Worm (Caenorhabditis elegans) whole organism, L3 larva: ENCODE data around the gene F23D12.10.

Source experiments
- R02D3.7 ChIP-seq: fragments of 150-350 bp; optimal IDR thresholded peaks from 2 replicates; lab custom pipeline; 2014; ENCODE audit warnings: missing biosample characterization, missing genetic modification characterization
- aly-2 ChIP-seq: fragments of 150-350 bp; optimal IDR thresholded peaks from 2 replicates; lab custom pipeline; 2014; ENCODE audit warnings: missing biosample characterization, missing genetic modification characterization
- ceh-16 ChIP-seq: sonication (generic microtip); optimal IDR thresholded peaks from 2 replicates; lab custom pipeline; 2017; ENCODE audit warnings: missing biosample characterization, missing genetic modification characterization
- ceh-82 ChIP-seq: fragments of 150-350 bp; optimal IDR thresholded peaks from 2 replicates; lab custom pipeline; 2014; ENCODE audit warnings: missing biosample characterization, missing genetic modification characterization
- ceh-9 ChIP-seq: sonication (generic microtip); optimal IDR thresholded peaks from 2 replicates; lab custom pipeline; 2018; ENCODE audit warnings: missing biosample characterization, missing genetic modification characterization
- egl-27 ChIP-seq: sonication (generic microtip); optimal IDR thresholded peaks from 4 replicates; lab custom pipeline; 2017; ENCODE audit warnings: missing biosample characterization, missing genetic modification reagents, missing genetic modification characterization
- elt-2 ChIP-seq: sonication (generic microtip); optimal IDR thresholded peaks from 2 replicates; lab custom pipeline; 2016; ENCODE audit warnings: missing genetic modification reagents, mild to moderate bottlenecking, missing genetic modification characterization, missing compliant biosample characterization
- elt-3 ChIP-seq, 3 experiments: fragments of 150-350 bp in 1 of 3; sonication (generic microtip) in 2 of 3; optimal IDR thresholded peaks; 2 replicates in 2 of 3; 4 replicates in 1 of 3; lab custom pipeline; 2014 to 2017; ENCODE audit warnings: missing biosample characterization in 3 of 3, missing genetic modification characterization in 3 of 3
- eor-1 ChIP-seq, 2 experiments: fragments of 150-350 bp; optimal IDR thresholded peaks; 2 replicates each; lab custom pipeline; 2014 to 2018; ENCODE audit warnings: missing biosample characterization in 2 of 2, missing genetic modification characterization in 2 of 2
- fkh-10 ChIP-seq: sonication (generic microtip); optimal IDR thresholded peaks from 2 replicates; lab custom pipeline; 2017; ENCODE audit warnings: missing biosample characterization, missing genetic modification reagents, missing genetic modification characterization
- fkh-2 ChIP-seq: fragments of 150-350 bp; optimal IDR thresholded peaks from 2 replicates; lab custom pipeline; 2014; ENCODE audit warnings: missing biosample characterization, missing genetic modification reagents, missing genetic modification characterization
- lin-15B ChIP-seq: fragments of 150-350 bp; optimal IDR thresholded peaks from 2 replicates; lab custom pipeline; 2014; ENCODE audit warnings: missing biosample characterization, missing genetic modification characterization
- lin-39 ChIP-seq: fragments of 150-350 bp; optimal IDR thresholded peaks from 2 replicates; lab custom pipeline; 2018; ENCODE audit warnings: missing biosample characterization, missing genetic modification reagents, missing genetic modification characterization
- mml-1 ChIP-seq: fragments of 150-350 bp; sonication (generic microtip); optimal IDR thresholded peaks from 3 replicates; lab custom pipeline; 2014; ENCODE audit warnings: missing biosample characterization, missing genetic modification characterization
- nfya-1 ChIP-seq: sonication (generic microtip); optimal IDR thresholded peaks from 2 replicates; lab custom pipeline; 2017; ENCODE audit warnings: missing genetic modification characterization, mild to moderate bottlenecking, missing compliant biosample characterization, antibody characterized with exemption, moderate library complexity; ENCODE audit not compliant: insufficient read depth
- nhr-11 ChIP-seq: fragments of 150-350 bp; optimal IDR thresholded peaks from 2 replicates; lab custom pipeline; 2014; ENCODE audit warnings: missing biosample characterization, missing genetic modification characterization
- nhr-28 ChIP-seq: fragments of 150-350 bp; optimal IDR thresholded peaks from 2 replicates; lab custom pipeline; 2014; ENCODE audit warnings: missing biosample characterization, missing genetic modification characterization
- nhr-43 ChIP-seq: sonication (generic microtip); optimal IDR thresholded peaks from 2 replicates; lab custom pipeline; 2016; ENCODE audit warnings: mild to moderate bottlenecking, missing genetic modification characterization, missing compliant biosample characterization; ENCODE audit not compliant: poor library complexity, severe bottlenecking
- nhr-67 ChIP-seq: fragments of 150-350 bp; optimal IDR thresholded peaks from 2 replicates; lab custom pipeline; 2014; ENCODE audit warnings: missing biosample characterization, missing genetic modification characterization
- nhr-76 ChIP-seq: fragments of 150-350 bp; sonication (generic microtip); optimal IDR thresholded peaks from 5 replicates; lab custom pipeline; 2014; ENCODE audit warnings: missing biosample characterization, missing genetic modification characterization
- nhr-77 ChIP-seq: fragments of 150-350 bp; optimal IDR thresholded peaks from 2 replicates; lab custom pipeline; 2014; ENCODE audit warnings: missing biosample characterization, missing genetic modification characterization
- snpc-4 ChIP-seq: fragments of 150-350 bp; optimal IDR thresholded peaks from 2 replicates; lab custom pipeline; 2014; ENCODE audit warnings: missing biosample characterization, missing genetic modification characterization
- tbx-2 ChIP-seq: sonication (generic microtip); optimal IDR thresholded peaks from 2 replicates; lab custom pipeline; 2016; ENCODE audit warnings: mild to moderate bottlenecking, missing genetic modification characterization, missing compliant biosample characterization
- unc-39 ChIP-seq: sonication (generic microtip); optimal IDR thresholded peaks from 4 replicates; lab custom pipeline; 2017; ENCODE audit warnings: missing biosample characterization, missing genetic modification characterization
- unc-62 ChIP-seq: fragments of 150-350 bp; sonication (generic microtip); optimal IDR thresholded peaks from 4 replicates; lab custom pipeline; 2014; ENCODE audit warnings: missing biosample characterization, missing genetic modification reagents, missing genetic modification characterization
- zag-1 ChIP-seq: fragments of 150-350 bp; optimal IDR thresholded peaks from 2 replicates; lab custom pipeline; 2014; ENCODE audit warnings: missing biosample characterization, missing genetic modification characterization
- ztf-11 ChIP-seq: fragments of 150-350 bp; optimal IDR thresholded peaks from 2 replicates; lab custom pipeline; 2014; ENCODE audit warnings: missing biosample characterization, missing genetic modification characterization
- ztf-4 ChIP-seq: fragments of 150-350 bp; optimal IDR thresholded peaks from 2 replicates; lab custom pipeline; 2014; ENCODE audit warnings: missing biosample characterization, missing genetic modification characterization

F23D12.10 gene

ce11 chrX:14370314-14370713 is 45.2 kb downstream of the F23D12.10 start, which contains the start of gene irk-3:
Gene irk-3, minus strand, starts transcription at chrX:14370414.
- TF ChIP-seq unc-62 (GFP tag; lab: Kevin White, UChicago) (no peak), nhr-76 (tag; lab: Kevin White, UChicago) (no peak), unc-39 (no peak), elt-2 (tag; lab: Kevin White, UChicago) (no peak), nhr-43 (no peak), lin-15B (tag; lab: Kevin White, UChicago) (no peak), nhr-77 (tag; lab: Kevin White, UChicago) (no peak), nhr-11 (tag; lab: Kevin White, UChicago) (no peak), ceh-82 (no peak), ceh-16 (no peak), aly-2 (tag; lab: Kevin White, UChicago) (no peak), elt-3 (tag; optimal IDR thresholded peaks at IDR 0.05; lab: Kevin White, UChicago) (no peak), eor-1 (tag; optimal IDR thresholded peaks at IDR 0.05; lab: Kevin White, UChicago) (no peak), egl-27 (tag; lab: Kevin White, UChicago) (no peak), R02D3.7 (tag; lab: Kevin White, UChicago) (no peak), mml-1 (tag; lab: Kevin White, UChicago) (no peak)

ce11 chrX:14366081-14366480 is 49.5 kb downstream of the F23D12.10 start:
- TF ChIP-seq ztf-4 (no peak), nhr-28 (tag; lab: Kevin White, UChicago) (no peak), aly-2 (tag; lab: Kevin White, UChicago) (no peak), ztf-11 (tag; lab: Kevin White, UChicago) (no peak), unc-62 (GFP tag; lab: Kevin White, UChicago) (no peak), eor-1 (tag; optimal IDR thresholded peaks at IDR 0.05; lab: Kevin White, UChicago) (no peak), zag-1 (tag; lab: Kevin White, UChicago) (no peak), egl-27 (tag; lab: Kevin White, UChicago) (no peak), lin-39 (no peak), ceh-82 (no peak), nhr-67 (tag; lab: Kevin White, UChicago) (no peak), fkh-2 (tag; lab: Kevin White, UChicago) (no peak), fkh-10 (GFP tag; lab: Kevin White, UChicago) (no peak), ceh-9 (tag; lab: Kevin White, UChicago) (no peak), tbx-2 (no peak), nfya-1 (tag; lab: Kevin White, UChicago) (no peak), nhr-43 (no peak), elt-2 (tag; lab: Kevin White, UChicago) (no peak), snpc-4 (no peak)
